Fruit fly (Drosophila melanogaster): ENCODE measurements around the gene chinmo.

The chinmo gene

dm6 chr2L:1611122-1611521 is 39.9 kb upstream of the chinmo start, which contains the start of the genes Rab3GAP1 and CG14352 (continued):
- TF ChIP-seq Sox102F (GFP tag; optimal IDR thresholded peaks at IDR 0.05): peak; percentile 87
- TF ChIP-seq pnt (GFP tag; optimal IDR thresholded peaks at IDR 0.05): peak; percentile 88
- peak; percentile 46 for TF ChIP-seq CG9797 (GFP tag; optimal IDR thresholded peaks at IDR 0.05)
- TF ChIP-seq CG4424 (GFP tag; optimal IDR thresholded peaks at IDR 0.05): peak; percentile 87
- peak; percentile 13 for TF ChIP-seq nom (GFP tag; optimal IDR thresholded peaks at IDR 0.05)
- peak; percentile 68 for TF ChIP-seq Hmx (GFP tag; optimal IDR thresholded peaks at IDR 0.05)
- no peak for TF ChIP-seq gcm (GFP tag; optimal IDR thresholded peaks at IDR 0.05)
- TF ChIP-seq CG4360 (GFP tag; IDR thresholded peaks at IDR 0.05): no peak
- peak in 1 of 2 experiments; percentile 30 for TF ChIP-seq Dfd (GFP tag; optimal IDR thresholded peaks at IDR 0.05)
- TF ChIP-seq HLH4C (GFP tag; IDR thresholded peaks at IDR 0.05; ENCODE audit: partially characterized antibody): no peak
- peak; percentile 83 for TF ChIP-seq CG8089 (GFP tag; optimal IDR thresholded peaks at IDR 0.05)
- no peak for TF ChIP-seq aop (GFP tag; IDR thresholded peaks at IDR 0.05)
- peak; percentile 67 for TF ChIP-seq da (GFP tag; optimal IDR thresholded peaks at IDR 0.05)
- peak; percentile 91 for TF ChIP-seq slbo (GFP tag; IDR thresholded peaks at IDR 0.05)
- peak; percentile 82 for TF ChIP-seq CG6689 (GFP tag; IDR thresholded peaks at IDR 0.05)
- peak; percentile 71 for TF ChIP-seq Camta (GFP tag; optimal IDR thresholded peaks at IDR 0.05)
- 0 out of 3 replicates have a peak, but pooled peaks have one; percentile 52 for TF ChIP-seq CG6175 (GFP tag; IDR thresholded peaks at IDR 0.05)
- peak; percentile 89 for TF ChIP-seq Hr3 (GFP tag; optimal IDR thresholded peaks at IDR 0.05)
- TF ChIP-seq Nf-YC (tag; optimal IDR thresholded peaks at IDR 0.05): peak; percentile 81
- TF ChIP-seq Dll (GFP tag; IDR thresholded peaks at IDR 0.05; ENCODE audit: partially characterized antibody): 0 out of 4 replicates have a peak, but pooled peaks have one; percentile 38
- TF ChIP-seq maf-S (GFP tag; optimal IDR thresholded peaks at IDR 0.05): peak; percentile 84
- TF ChIP-seq CG13624 (GFP tag; optimal IDR thresholded peaks at IDR 0.05): peak; percentile 83
- TF ChIP-seq CG7839 (tag; optimal IDR thresholded peaks at IDR 0.05): peak; percentile 88
- peak; percentile 62 for TF ChIP-seq gt (GFP tag; IDR thresholded peaks at IDR 0.05)
- no peak for TF ChIP-seq bigmax (GFP tag; optimal IDR thresholded peaks at IDR 0.05)
- no peak for TF ChIP-seq CG6813 (GFP tag; optimal IDR thresholded peaks at IDR 0.05)
- 0 out of 2 replicates have a peak, but pooled peaks have one; percentile 18 for TF ChIP-seq CG11696 (GFP tag; IDR thresholded peaks at IDR 0.05)
- peak; percentile 88 for TF ChIP-seq Bteb2 (GFP tag; optimal IDR thresholded peaks at IDR 0.05)
- TF ChIP-seq CG14965 (GFP tag; optimal IDR thresholded peaks at IDR 0.05; ENCODE audit: borderline replicate concordance): no peak
- peak; percentile 59; the same call in 1 of the 2 replicates for TF ChIP-seq Awh (GFP tag; IDR thresholded peaks at IDR 0.05)
- no peak for TF ChIP-seq CG7963 (GFP tag; IDR thresholded peaks at IDR 0.05; ENCODE audit: partially characterized antibody)
- TF ChIP-seq Rfx (GFP tag; IDR thresholded peaks at IDR 0.05): peak; percentile 90
- TF ChIP-seq wdn (GFP tag; IDR thresholded peaks at IDR 0.05): peak; percentile 52; the same call in 1 of the 2 replicates
- peak; percentile 60 for TF ChIP-seq CG11398 (GFP tag; optimal IDR thresholded peaks at IDR 0.05)
- TF ChIP-seq bab2 (GFP tag; optimal IDR thresholded peaks at IDR 0.05): peak; percentile 91
- peak; percentile 16 for TF ChIP-seq p53 (GFP tag; optimal IDR thresholded peaks at IDR 0.05)
- peak; percentile 82 for TF ChIP-seq CG1602 (GFP tag; optimal IDR thresholded peaks at IDR 0.05)
- 0 out of 2 replicates have a peak, but pooled peaks have one; percentile 31 for TF ChIP-seq dan (GFP tag; IDR thresholded peaks at IDR 0.05)
- TF ChIP-seq Sox100B (GFP tag; optimal IDR thresholded peaks at IDR 0.05): no peak
- TF ChIP-seq CG17359 (tag; optimal IDR thresholded peaks at IDR 0.05): peak; percentile 77
- peak; percentile 77 for TF ChIP-seq Taf1 (GFP tag; IDR thresholded peaks at IDR 0.05)
- peak; percentile 68 for TF ChIP-seq CG2116 (GFP tag; optimal IDR thresholded peaks at IDR 0.05)
- TF ChIP-seq crp (GFP tag; optimal IDR thresholded peaks at IDR 0.05): peak; percentile 89 to 98
- TF ChIP-seq klu (GFP tag; IDR thresholded peaks at IDR 0.05): peak; percentile 83
- TF ChIP-seq Myb (GFP tag; optimal IDR thresholded peaks at IDR 0.05): peak; percentile 84
- TF ChIP-seq bbx (GFP tag; IDR thresholded peaks at IDR 0.05; ENCODE audit: partially characterized antibody): no peak
- peak; percentile 87 for TF ChIP-seq HmgZ (tag; optimal IDR thresholded peaks at IDR 0.05)
- TF ChIP-seq ac (GFP tag; optimal IDR thresholded peaks at IDR 0.05): no peak
- TF ChIP-seq nerfin-1 (tag; optimal IDR thresholded peaks at IDR 0.05): peak; percentile 80
- peak; percentile 75 for TF ChIP-seq hkb (optimal IDR thresholded peaks at IDR 0.05)
- TF ChIP-seq hkb (GFP tag; IDR thresholded peaks at IDR 0.05): peak; percentile 67; the same call in 1 of the 2 replicates
